Worm (Caenorhabditis elegans) whole organism, late embryonic: Measurements from ENCODE around the gene ugt-41.

Source experiments
- C08G9.2 ChIP-seq: sonication (generic microtip); optimal IDR thresholded peaks from 2 replicates; lab custom pipeline; 2016; ENCODE audit warnings: mild to moderate bottlenecking, missing genetic modification characterization, moderate library complexity, missing compliant biosample characterization
- F13H6.1 ChIP-seq: sonication (generic microtip); optimal IDR thresholded peaks from 2 replicates; lab custom pipeline; 2016; ENCODE audit warnings: missing genetic modification characterization, missing compliant biosample characterization
- T23F11.4 ChIP-seq: fragments of 200-800 bp; sonication (Bioruptor generic); optimal IDR thresholded peaks from 2 replicates; lab custom pipeline; 2018; ENCODE audit warnings: mild to moderate bottlenecking, missing genetic modification characterization, missing compliant biosample characterization
- ahr-1 ChIP-seq: sonication (generic microtip); optimal IDR thresholded peaks from 2 replicates; lab custom pipeline; 2016; ENCODE audit warnings: missing genetic modification characterization, missing compliant biosample characterization
- ama-1 ChIP-seq: fragments of 150-350 bp; optimal IDR thresholded peaks from 2 replicates; lab custom pipeline; 2014
- ceh-14 ChIP-seq: sonication (generic microtip); optimal IDR thresholded peaks from 2 replicates; lab custom pipeline; 2016; ENCODE audit warnings: missing genotype, missing genetic modification characterization, missing compliant biosample characterization
- ceh-19 ChIP-seq: fragments of 200-800 bp; sonication (Bioruptor generic); optimal IDR thresholded peaks from 2 replicates; lab custom pipeline; 2018; ENCODE audit warnings: mild to moderate bottlenecking, missing genetic modification characterization, missing compliant biosample characterization
- ceh-2 ChIP-seq: sonication (generic microtip); optimal IDR thresholded peaks from 2 replicates; lab custom pipeline; 2016; ENCODE audit warnings: missing genotype, missing genetic modification characterization, missing compliant biosample characterization
- ceh-22 ChIP-seq: sonication (generic microtip); optimal IDR thresholded peaks from 2 replicates; lab custom pipeline; 2017; ENCODE audit warnings: missing biosample characterization, missing genetic modification characterization
- ceh-24 ChIP-seq: sonication (generic microtip); optimal IDR thresholded peaks from 2 replicates; lab custom pipeline; 2016; ENCODE audit warnings: mild to moderate bottlenecking, missing genetic modification characterization, missing compliant biosample characterization
- ceh-30 ChIP-seq: fragments of 150-350 bp; optimal IDR thresholded peaks from 2 replicates; lab custom pipeline; 2014; ENCODE audit warnings: missing biosample characterization, missing genetic modification characterization
- ceh-31 ChIP-seq: sonication (generic microtip); optimal IDR thresholded peaks from 2 replicates; lab custom pipeline; 2016; ENCODE audit warnings: missing genetic modification characterization, missing compliant biosample characterization
- ceh-34 ChIP-seq: sonication (generic microtip); optimal IDR thresholded peaks from 2 replicates; lab custom pipeline; 2016; ENCODE audit warnings: mild to moderate bottlenecking, missing genetic modification characterization, missing compliant biosample characterization
- ceh-6 ChIP-seq: fragments of 200-800 bp; sonication (Bioruptor generic); optimal IDR thresholded peaks from 2 replicates; lab custom pipeline; 2018; ENCODE audit warnings: mild to moderate bottlenecking, missing genetic modification characterization, missing compliant biosample characterization
- che-1 ChIP-seq: sonication (generic microtip); optimal IDR thresholded peaks from 2 replicates; lab custom pipeline; 2016; ENCODE audit warnings: mild to moderate bottlenecking, missing genetic modification characterization, missing compliant biosample characterization
- dmd-4 ChIP-seq: sonication (generic microtip); optimal IDR thresholded peaks from 2 replicates; lab custom pipeline; 2016; ENCODE audit warnings: borderline replicate concordance, missing genetic modification characterization, missing compliant biosample characterization
- elt-2 ChIP-seq: sonication (generic microtip); optimal IDR thresholded peaks from 2 replicates; lab custom pipeline; 2016; ENCODE audit warnings: missing genetic modification reagents, missing genetic modification characterization, missing compliant biosample characterization
- fax-1 ChIP-seq: sonication (generic microtip); optimal IDR thresholded peaks from 2 replicates; lab custom pipeline; 2016; ENCODE audit warnings: missing genotype, missing genetic modification characterization, missing compliant biosample characterization
- fkh-10 ChIP-seq: fragments of 150-350 bp; optimal IDR thresholded peaks from 2 replicates; lab custom pipeline; 2014; ENCODE audit warnings: missing biosample characterization, missing genetic modification reagents, missing genetic modification characterization
- hlh-30 ChIP-seq: sonication (generic microtip); optimal IDR thresholded peaks from 2 replicates; lab custom pipeline; 2017; ENCODE audit warnings: antibody characterized with exemption, missing genetic modification characterization, missing compliant biosample characterization; ENCODE audit not compliant: insufficient read depth
- hlh-6 ChIP-seq: sonication (generic microtip); optimal IDR thresholded peaks from 2 replicates; lab custom pipeline; 2016; ENCODE audit warnings: missing genotype, missing genetic modification characterization, missing compliant biosample characterization
- madf-2 ChIP-seq: sonication (generic microtip); optimal IDR thresholded peaks from 2 replicates; lab custom pipeline; 2017; ENCODE audit warnings: missing genetic modification characterization, missing compliant biosample characterization
- mec-3 ChIP-seq: sonication (generic microtip); optimal IDR thresholded peaks from 2 replicates; lab custom pipeline; 2016; ENCODE audit warnings: borderline replicate concordance, missing genetic modification characterization, missing compliant biosample characterization
- nhr-11 ChIP-seq: fragments of 150-350 bp; optimal IDR thresholded peaks from 2 replicates; lab custom pipeline; 2014; ENCODE audit warnings: missing biosample characterization, missing genetic modification characterization
- nhr-232 ChIP-seq: sonication (generic microtip); optimal IDR thresholded peaks from 2 replicates; lab custom pipeline; 2016; ENCODE audit warnings: missing genetic modification characterization, missing compliant biosample characterization
- npax-4 ChIP-seq: sonication (generic microtip); optimal IDR thresholded peaks from 2 replicates; lab custom pipeline; 2016; ENCODE audit warnings: missing genetic modification characterization, missing compliant biosample characterization
- pag-3 ChIP-seq: sonication (generic microtip); optimal IDR thresholded peaks from 2 replicates; lab custom pipeline; 2016; ENCODE audit warnings: missing compliant biosample characterization, missing genetic modification characterization, borderline replicate concordance
- pat-9 ChIP-seq: fragments of 200-800 bp; sonication (Bioruptor generic); optimal IDR thresholded peaks from 2 replicates; lab custom pipeline; 2018; ENCODE audit warnings: mild to moderate bottlenecking, missing genetic modification characterization, moderate library complexity, missing compliant biosample characterization
- pros-1 ChIP-seq: fragments of 150-350 bp; optimal IDR thresholded peaks from 2 replicates; lab custom pipeline; 2014; ENCODE audit warnings: missing biosample characterization, missing genetic modification reagents, missing genetic modification characterization
- ref-2 ChIP-seq: sonication (generic microtip); optimal IDR thresholded peaks from 2 replicates; lab custom pipeline; 2016; ENCODE audit warnings: missing genetic modification characterization, missing compliant biosample characterization
- sdc-2 ChIP-seq: sonication (generic microtip); optimal IDR thresholded peaks from 2 replicates; lab custom pipeline; 2016; ENCODE audit warnings: missing genotype, missing genetic modification characterization, missing compliant biosample characterization
- sox-4 ChIP-seq: sonication (generic microtip); optimal IDR thresholded peaks from 2 replicates; lab custom pipeline; 2017; ENCODE audit warnings: mild to moderate bottlenecking, missing genetic modification characterization, inconsistent platforms, missing compliant biosample characterization
- syd-9 ChIP-seq: sonication (generic microtip); optimal IDR thresholded peaks from 2 replicates; lab custom pipeline; 2016; ENCODE audit warnings: mild to moderate bottlenecking, missing genetic modification characterization, moderate library complexity, missing compliant biosample characterization
- tbx-7 ChIP-seq: sonication (generic microtip); optimal IDR thresholded peaks from 2 replicates; lab custom pipeline; 2016; ENCODE audit warnings: missing genotype, missing genetic modification characterization, missing compliant biosample characterization
- ttx-3 ChIP-seq: sonication (generic microtip); optimal IDR thresholded peaks from 2 replicates; lab custom pipeline; 2016; ENCODE audit warnings: missing genetic modification reagents, missing genetic modification characterization, missing compliant biosample characterization
- unc-3 ChIP-seq, 2 experiments: fragments of 200-800 bp in 1 of 2; sonication (Bioruptor generic) in 1 of 2; sonication (generic microtip) in 1 of 2; conservative IDR thresholded peaks in 1 of 2; optimal IDR thresholded peaks in 1 of 2; 2 replicates each; pipeline versions ENCODE4 v1.3.6 to Lab custom; 2016 to 2022; ENCODE audit warnings: missing compliant biosample characterization in 2 of 2, missing genetic modification characterization in 2 of 2, missing genetic modification reagents in 1 of 2
- unc-42 ChIP-seq: sonication (generic microtip); optimal IDR thresholded peaks from 2 replicates; lab custom pipeline; 2016; ENCODE audit warnings: missing genotype, missing genetic modification characterization, missing compliant biosample characterization
- unc-86 ChIP-seq: sonication (generic microtip); optimal IDR thresholded peaks from 2 replicates; lab custom pipeline; 2016; ENCODE audit warnings: missing genetic modification characterization, missing compliant biosample characterization
- zip-5 ChIP-seq: sonication (generic microtip); optimal IDR thresholded peaks from 2 replicates; lab custom pipeline; 2016; ENCODE audit warnings: missing genetic modification characterization, missing compliant biosample characterization

The ugt-41 gene

ce11 chrV:7157089-7157488 is 6.3 kb downstream of the ugt-41 start, which contains the start of gene ugt-39:
Gene ugt-39, plus strand, starts transcription at chrV:7157142.
- no peak for TF ChIP-seq unc-86 (tag; lab: Kevin White, UChicago)
- TF ChIP-seq ceh-24 (tag; lab: Kevin White, UChicago), result no peak
- no peak for TF ChIP-seq ceh-2 (tag; lab: Kevin White, UChicago)
- TF ChIP-seq nhr-11 (tag; lab: Kevin White, UChicago), result no peak
- no peak for TF ChIP-seq unc-42 (tag; lab: Kevin White, UChicago)
- TF ChIP-seq madf-2 (tag; lab: Kevin White, UChicago), result no peak
- TF ChIP-seq ceh-31 (tag; lab: Kevin White, UChicago), result no peak
- TF ChIP-seq dmd-4 (tag; lab: Kevin White, UChicago), result no peak
- no peak for TF ChIP-seq sdc-2 (tag; lab: Kevin White, UChicago)
- no peak for TF ChIP-seq hlh-30 (tag; lab: Kevin White, UChicago)
- no peak for TF ChIP-seq ceh-22 (tag; lab: Kevin White, UChicago)
- TF ChIP-seq fkh-10, result no peak

ce11 chrV:7156079-7156478 is 7.3 kb downstream of the ugt-41 start, which contains the start of gene F10D2.10:
Gene F10D2.10, minus strand, starts transcription at chrV:7156179.
- TF ChIP-seq ama-1 (lab: Kevin White, UChicago) (no peak), F13H6.1 (tag; lab: Kevin White, UChicago) (no peak), che-1 (tag; lab: Kevin White, UChicago) (no peak), pat-9 (no peak), unc-42 (tag; lab: Kevin White, UChicago) (no peak), dmd-4 (tag; lab: Kevin White, UChicago) (no peak), sox-4 (tag; lab: Kevin White, UChicago) (no peak), madf-2 (tag; lab: Kevin White, UChicago) (no peak), hlh-6 (tag; lab: Kevin White, UChicago) (no peak), ceh-22 (tag; lab: Kevin White, UChicago) (no peak), ceh-6 (GFP tag; lab: Kevin White, UChicago) (no peak), ttx-3 (tag; lab: Kevin White, UChicago) (no peak), ahr-1 (no peak), npax-4 (tag; lab: Kevin White, UChicago) (no peak)

ce11 chrV:7153046-7153445 is 10.3 kb downstream of the ugt-41 start, which contains the start of gene fat-7:
Gene fat-7, minus strand, starts transcription at chrV:7153146.
- TF ChIP-seq zip-5 (tag; lab: Kevin White, UChicago) (no peak), pros-1 (no peak), ref-2 (tag; lab: Kevin White, UChicago) (no peak), pag-3 (tag; lab: Kevin White, UChicago) (no peak), fax-1 (tag; lab: Kevin White, UChicago) (no peak), nhr-232 (tag; lab: Kevin White, UChicago) (no peak), ceh-34 (tag; lab: Kevin White, UChicago) (no peak), ceh-30 (tag; lab: Kevin White, UChicago) (no peak), T23F11.4 (GFP tag; lab: Kevin White, UChicago) (no peak), ceh-2 (tag; lab: Kevin White, UChicago) (no peak), tbx-7 (tag; lab: Kevin White, UChicago) (no peak), ceh-19 (no peak)

- TF ChIP-seq elt-2 (tag; lab: Kevin White, UChicago) (peak; percentile 90), hlh-6 (tag; lab: Kevin White, UChicago) (no peak)
Measured at ce11 chrV:7150570-7150969, 12.8 kb downstream of the ugt-41 start, which contains the start of gene F10D2.8. Gene F10D2.8, minus strand, starts transcription at chrV:7150714.

- TF ChIP-seq pros-1 (no peak), ceh-24 (tag; lab: Kevin White, UChicago) (no peak), mec-3 (tag; lab: Kevin White, UChicago) (no peak), hlh-6 (tag; lab: Kevin White, UChicago) (no peak), pat-9 (no peak), che-1 (tag; lab: Kevin White, UChicago) (no peak), C08G9.2 (no peak), unc-3 (GFP tag; conservative IDR thresholded peaks at IDR 0.05; lab: Robert Waterston, UW) (no peak), unc-3 (tag; optimal IDR thresholded peaks at IDR 0.05; lab: Kevin White, UChicago) (no peak), syd-9 (tag; lab: Kevin White, UChicago) (no peak), ceh-6 (GFP tag; lab: Kevin White, UChicago) (no peak), unc-86 (tag; lab: Kevin White, UChicago) (no peak), ceh-14 (tag; lab: Kevin White, UChicago) (no peak), sdc-2 (tag; lab: Kevin White, UChicago) (no peak), tbx-7 (tag; lab: Kevin White, UChicago) (no peak), ahr-1 (no peak)
Measured at ce11 chrV:7147370-7147769, 16.0 kb downstream of the ugt-41 start, which contains the start of gene ugt-38. Gene ugt-38, minus strand, starts transcription at chrV:7147470.
